Fruit fly (Drosophila melanogaster): ENCODE data around the gene CG7557.

CG7557 gene

dm6 chr3L:11429695-11430094 is 15.3 kb upstream of the CG7557 start:
- TF ChIP-seq usp (GFP tag; optimal IDR thresholded peaks at IDR 0.05) (no peak), Rel (GFP tag; optimal IDR thresholded peaks at IDR 0.05) (no peak), Rel (tag; optimal IDR thresholded peaks at IDR 0.05) (no peak), h (GFP tag; optimal IDR thresholded peaks at IDR 0.05) (no peak), Sp1 (GFP tag; optimal IDR thresholded peaks at IDR 0.05) (no peak), jim (GFP tag; optimal IDR thresholded peaks at IDR 0.05) (no peak), Abd-B (GFP tag; optimal IDR thresholded peaks at IDR 0.05) (no peak), OdsH (GFP tag; optimal IDR thresholded peaks at IDR 0.05) (no peak), GATAd (GFP tag; optimal IDR thresholded peaks at IDR 0.05) (no peak), dl (GFP tag; optimal IDR thresholded peaks at IDR 0.05; ENCODE audit: insufficient read depth in 1 of 2, partially characterized antibody in 2 of 2) (no peak), ey (GFP tag; optimal IDR thresholded peaks at IDR 0.05) (no peak), Mio (GFP tag; optimal IDR thresholded peaks at IDR 0.05) (no peak), CG9705 (GFP tag; optimal IDR thresholded peaks at IDR 0.05) (no peak), br (GFP tag; optimal IDR thresholded peaks at IDR 0.05) (no peak), Hr83 (GFP tag; optimal IDR thresholded peaks at IDR 0.05; ENCODE audit: poor library complexity, severe bottlenecking) (no peak), sage (GFP tag; optimal IDR thresholded peaks at IDR 0.05) (no peak)

dm6 chr3L:11431251-11431925 is 13.6 kb upstream of the CG7557 start:
- TF ChIP-seq Myc (optimal IDR thresholded peaks at IDR 0.05) (no peak), dl (GFP tag; optimal IDR thresholded peaks at IDR 0.05; ENCODE audit: insufficient read depth in 1 of 2, partially characterized antibody in 2 of 2) (no peak), psq (GFP tag; optimal IDR thresholded peaks at IDR 0.05) (peak; percentile 88), Dfd (GFP tag; optimal IDR thresholded peaks at IDR 0.05) (peak; percentile 90), h (GFP tag; optimal IDR thresholded peaks at IDR 0.05) (peak; percentile 94), foxo (GFP tag; optimal IDR thresholded peaks at IDR 0.05) (peak in 1 of 2 experiments; percentile 96), CG32264 (GFP tag; optimal IDR thresholded peaks at IDR 0.05) (peak; percentile 31), Vsx2 (GFP tag; optimal IDR thresholded peaks at IDR 0.05; ENCODE audit: partially characterized antibody) (no peak), Hnf4 (GFP tag; optimal IDR thresholded peaks at IDR 0.05) (peak; percentile 88), GATAd (GFP tag; optimal IDR thresholded peaks at IDR 0.05) (peak; percentile 42), dsf (GFP tag; optimal IDR thresholded peaks at IDR 0.05; ENCODE audit: borderline replicate concordance) (peak; percentile 35), ey (GFP tag; optimal IDR thresholded peaks at IDR 0.05) (peak; percentile 92), Abd-B (GFP tag; optimal IDR thresholded peaks at IDR 0.05) (no peak), CrebA (GFP tag; optimal IDR thresholded peaks at IDR 0.05; ENCODE audit: borderline replicate concordance) (peak; percentile 9), usp (GFP tag; optimal IDR thresholded peaks at IDR 0.05) (no peak), Sp1 (GFP tag; optimal IDR thresholded peaks at IDR 0.05) (peak; percentile 86), tai (GFP tag; optimal IDR thresholded peaks at IDR 0.05) (peak; percentile 93), woc (GFP tag; optimal IDR thresholded peaks at IDR 0.05) (no peak), Jra (GFP tag; optimal IDR thresholded peaks at IDR 0.05) (peak; percentile 72), pan (optimal IDR thresholded peaks at IDR 0.05) (no peak), sage (GFP tag; optimal IDR thresholded peaks at IDR 0.05) (peak; percentile 54), lola (GFP tag; optimal IDR thresholded peaks at IDR 0.05) (no peak), jim (GFP tag; optimal IDR thresholded peaks at IDR 0.05) (peak; percentile 7), rgr (GFP tag; optimal IDR thresholded peaks at IDR 0.05) (peak; percentile 95), sv (GFP tag; optimal IDR thresholded peaks at IDR 0.05) (peak; percentile 58), OdsH (GFP tag; optimal IDR thresholded peaks at IDR 0.05) (peak; percentile 95), dmrt93B (GFP tag; optimal IDR thresholded peaks at IDR 0.05) (peak; percentile 64), Hr83 (GFP tag; optimal IDR thresholded peaks at IDR 0.05; ENCODE audit: poor library complexity, severe bottlenecking) (peak; percentile 86), N (GFP tag; optimal IDR thresholded peaks at IDR 0.05) (no peak), Mio (GFP tag; optimal IDR thresholded peaks at IDR 0.05) (peak; percentile 58), fru (GFP tag; optimal IDR thresholded peaks at IDR 0.05) (peak; percentile 85), br (GFP tag; optimal IDR thresholded peaks at IDR 0.05) (peak; percentile 94), HLH106 (tag; optimal IDR thresholded peaks at IDR 0.05) (peak; percentile 87), Hr78 (GFP tag; optimal IDR thresholded peaks at IDR 0.05) (no peak), brk (GFP tag; optimal IDR thresholded peaks at IDR 0.05) (peak; percentile 61), CG9705 (GFP tag; optimal IDR thresholded peaks at IDR 0.05) (peak; percentile 44), Rel (GFP tag; optimal IDR thresholded peaks at IDR 0.05) (no peak), Rel (tag; optimal IDR thresholded peaks at IDR 0.05) (peak; percentile 52), Dif (GFP tag; optimal IDR thresholded peaks at IDR 0.05; ENCODE audit: partially characterized antibody) (no peak)

All from whole organism, wandering third instar larva.